Worm (Caenorhabditis elegans) whole organism, late embryonic: ENCODE measurements around the gene dhs-19.

ENCODE experiments used
- ama-1 ChIP-seq: fragments of 150-350 bp; optimal IDR thresholded peaks from 2 replicates; lab custom pipeline; 2014
- ceh-24 ChIP-seq: sonication (generic microtip); optimal IDR thresholded peaks from 2 replicates; lab custom pipeline; 2016; ENCODE audit warnings: mild to moderate bottlenecking, missing genetic modification characterization, missing compliant biosample characterization
- ceh-9 ChIP-seq: sonication (generic microtip); optimal IDR thresholded peaks from 2 replicates; lab custom pipeline; 2016; ENCODE audit warnings: mild to moderate bottlenecking, missing genetic modification characterization, inconsistent platforms, missing compliant biosample characterization
- dmd-4 ChIP-seq: sonication (generic microtip); optimal IDR thresholded peaks from 2 replicates; lab custom pipeline; 2016; ENCODE audit warnings: borderline replicate concordance, missing genetic modification characterization, missing compliant biosample characterization
- fax-1 ChIP-seq: sonication (generic microtip); optimal IDR thresholded peaks from 2 replicates; lab custom pipeline; 2016; ENCODE audit warnings: missing genotype, missing genetic modification characterization, missing compliant biosample characterization
- nfya-1 ChIP-seq: sonication (generic microtip); optimal IDR thresholded peaks from 2 replicates; lab custom pipeline; 2017; ENCODE audit warnings: missing genetic modification characterization, mild to moderate bottlenecking, missing compliant biosample characterization, antibody characterized with exemption, moderate library complexity
- nhr-11 ChIP-seq: fragments of 150-350 bp; optimal IDR thresholded peaks from 2 replicates; lab custom pipeline; 2014; ENCODE audit warnings: missing biosample characterization, missing genetic modification characterization
- pag-3 ChIP-seq: sonication (generic microtip); optimal IDR thresholded peaks from 2 replicates; lab custom pipeline; 2016; ENCODE audit warnings: missing compliant biosample characterization, missing genetic modification characterization, borderline replicate concordance
- ztf-16 ChIP-seq: sonication (generic microtip); optimal IDR thresholded peaks from 2 replicates; lab custom pipeline; 2017; ENCODE audit warnings: missing genetic modification characterization, missing compliant biosample characterization

- TF ChIP-seq nfya-1 (tag; lab: Kevin White, UChicago) (no peak), ceh-24 (tag; lab: Kevin White, UChicago) (no peak), pag-3 (tag; lab: Kevin White, UChicago) (no peak), fax-1 (tag; lab: Kevin White, UChicago) (no peak), nhr-11 (tag; lab: Kevin White, UChicago) (no peak), ceh-9 (tag; lab: Kevin White, UChicago) (no peak), ama-1 (lab: Kevin White, UChicago) (no peak), ztf-16 (tag; lab: Kevin White, UChicago) (no peak), dmd-4 (tag; lab: Kevin White, UChicago) (no peak)
These were observed 40.0 kb downstream of the dhs-19 start, which contains the start of gene col-156 for ce11 chrV:11450257-11450656.
